Worm (Caenorhabditis elegans) whole organism, young adult: ENCODE measurements around the gene T07D1.3.
A peak's percentile ranks its signal among the peaks of the same experiment; 100 is the strongest.

Experiments used
- B0019.2 ChIP-seq: fragments of 200-800 bp; sonication (Bioruptor generic); conservative IDR thresholded peaks from 2 replicates; pipeline ENCODE4 v1.3.6; 2022; ENCODE audit warnings: missing genetic modification reagents, missing genetic modification characterization, missing compliant biosample characterization
- B0261.1 ChIP-seq: sonication (generic microtip); optimal IDR thresholded peaks from 2 replicates; lab custom pipeline; 2016; ENCODE audit warnings: mild to moderate bottlenecking, missing genetic modification characterization, moderate library complexity, missing compliant biosample characterization
- C06A6.2 ChIP-seq: fragments of 200-800 bp; sonication (Bioruptor generic); conservative IDR thresholded peaks from 2 replicates; pipeline ENCODE4 v1.3.6; 2022; ENCODE audit warnings: missing genetic modification characterization, missing compliant biosample characterization
- F22D6.2 ChIP-seq: sonication (generic microtip); optimal IDR thresholded peaks from 2 replicates; lab custom pipeline; 2016; ENCODE audit warnings: mild to moderate bottlenecking, missing genetic modification characterization, missing compliant biosample characterization
- F23B12.7 ChIP-seq: sonication (generic microtip); optimal IDR thresholded peaks from 2 replicates; lab custom pipeline; 2017; ENCODE audit warnings: missing genetic modification characterization, mild to moderate bottlenecking, missing compliant biosample characterization, antibody characterized with exemption, moderate library complexity; ENCODE audit not compliant: insufficient read depth
- F33H1.4 ChIP-seq: fragments of 200-800 bp; sonication (Bioruptor generic); IDR thresholded peaks from 2 replicates; pipeline ENCODE4 v1.3.6; 2022; ENCODE audit warnings: missing genetic modification reagents, missing genetic modification characterization, missing compliant biosample characterization
- K11D2.4 ChIP-seq: fragments of 200-800 bp; sonication (Bioruptor generic); IDR thresholded peaks from 2 replicates; pipeline ENCODE4 v1.3.6; 2022; ENCODE audit warnings: missing genetic modification reagents, missing genetic modification characterization, missing compliant biosample characterization
- K12H6.12 ChIP-seq: fragments of 200-800 bp; sonication (Bioruptor generic); optimal IDR thresholded peaks from 2 replicates; lab custom pipeline; 2018; ENCODE audit warnings: mild to moderate bottlenecking, missing genetic modification characterization, missing compliant biosample characterization
- Y53F4B.3 ChIP-seq: fragments of 200-800 bp; sonication (Bioruptor generic); IDR thresholded peaks from 2 replicates; pipeline ENCODE4 v1.3.6; 2022; ENCODE audit warnings: missing genetic modification reagents, missing genetic modification characterization, missing compliant biosample characterization
- Y53G8AR.9 ChIP-seq: fragments of 200-800 bp; sonication (Bioruptor generic); conservative IDR thresholded peaks from 2 replicates; pipeline ENCODE4 v1.3.6; 2022; ENCODE audit warnings: missing genetic modification reagents, missing genetic modification characterization, missing compliant biosample characterization
- Y56A3A.18 ChIP-seq: fragments of 200-800 bp; sonication (Bioruptor generic); IDR thresholded peaks from 2 replicates; pipeline ENCODE4 v1.3.6; 2022; ENCODE audit warnings: missing genetic modification reagents, missing genetic modification characterization, missing compliant biosample characterization
- Y95B8A.8 ChIP-seq: fragments of 200-800 bp; sonication (Bioruptor generic); IDR thresholded peaks from 2 replicates; pipeline ENCODE4 v1.3.6; 2022; ENCODE audit warnings: missing genetic modification reagents, missing genetic modification characterization, missing compliant biosample characterization
- atf-7 ChIP-seq: sonication (generic microtip); optimal IDR thresholded peaks from 2 replicates; lab custom pipeline; 2017; ENCODE audit warnings: mild to moderate bottlenecking, missing genetic modification characterization, missing compliant biosample characterization
- attf-5 ChIP-seq: fragments of 200-800 bp; sonication (Bioruptor generic); optimal IDR thresholded peaks from 2 replicates; lab custom pipeline; 2018; ENCODE audit warnings: mild to moderate bottlenecking, missing genetic modification characterization, missing compliant biosample characterization
- bed-2 ChIP-seq: fragments of 200-800 bp; sonication (Bioruptor generic); IDR thresholded peaks from 2 replicates; pipeline ENCODE4 v1.3.6; 2022; ENCODE audit warnings: missing genetic modification reagents, missing genetic modification characterization, missing compliant biosample characterization
- ccch-3 ChIP-seq: fragments of 200-800 bp; sonication (Bioruptor generic); optimal IDR thresholded peaks from 2 replicates; lab custom pipeline; 2018; ENCODE audit warnings: mild to moderate bottlenecking, missing genetic modification characterization, missing compliant biosample characterization
- ceh-27 ChIP-seq: fragments of 200-800 bp; sonication (Bioruptor generic); optimal IDR thresholded peaks from 2 replicates; lab custom pipeline; 2018; ENCODE audit warnings: mild to moderate bottlenecking, missing genetic modification characterization, moderate library complexity, missing compliant biosample characterization
- ceh-40 ChIP-seq: fragments of 200-800 bp; sonication (Bioruptor generic); IDR thresholded peaks from 2 replicates; pipeline ENCODE4 v1.3.6; 2022; ENCODE audit warnings: missing genetic modification characterization, missing compliant biosample characterization
- die-1 ChIP-seq: sonication (generic microtip); optimal IDR thresholded peaks from 2 replicates; lab custom pipeline; 2016; ENCODE audit warnings: missing genotype, mild to moderate bottlenecking, missing genetic modification characterization, missing compliant biosample characterization
- dox-1 ChIP-seq: fragments of 200-800 bp; sonication (Bioruptor generic); IDR thresholded peaks from 2 replicates; pipeline ENCODE4 v1.3.6; 2022; ENCODE audit warnings: missing genetic modification reagents, missing genetic modification characterization, missing compliant biosample characterization
- egl-44 ChIP-seq: fragments of 200-800 bp; sonication (Bioruptor generic); IDR thresholded peaks from 2 replicates; pipeline ENCODE4 v1.3.6; 2022; ENCODE audit warnings: missing genetic modification reagents, missing genetic modification characterization, missing compliant biosample characterization
- egrh-3 ChIP-seq: fragments of 200-800 bp; sonication (Bioruptor generic); IDR thresholded peaks from 2 replicates; pipeline ENCODE4 v1.3.6; 2022; ENCODE audit warnings: missing genetic modification reagents, missing genetic modification characterization, missing compliant biosample characterization
- ets-4 ChIP-seq: fragments of 200-800 bp; sonication (Bioruptor generic); optimal IDR thresholded peaks from 2 replicates; lab custom pipeline; 2018; ENCODE audit warnings: mild to moderate bottlenecking, missing genetic modification characterization, missing compliant biosample characterization
- hlh-12 ChIP-seq: sonication (generic microtip); optimal IDR thresholded peaks from 2 replicates; lab custom pipeline; 2016; ENCODE audit warnings: missing genetic modification characterization, missing compliant biosample characterization
- hmg-20 ChIP-seq: fragments of 200-800 bp; sonication (Bioruptor generic); IDR thresholded peaks from 2 replicates; pipeline ENCODE4 v1.3.6; 2022; ENCODE audit warnings: missing genetic modification reagents, missing genetic modification characterization, missing compliant biosample characterization
- hsf-1 ChIP-seq: fragments of 200-800 bp; sonication (Bioruptor generic); IDR thresholded peaks from 2 replicates; pipeline ENCODE4 v1.3.6; 2022; ENCODE audit warnings: missing genetic modification reagents, missing genetic modification characterization, missing compliant biosample characterization
- lin-35 ChIP-seq, 3 experiments: fragments of 150-350 bp in 2 of 3; sonication (generic microtip) in 1 of 3; optimal IDR thresholded peaks; 2 replicates each; lab custom pipeline; 2014 to 2018; ENCODE audit warnings: missing biosample characterization in 3 of 3, missing genetic modification characterization in 3 of 3, missing genetic modification reagents in 3 of 3
- lin-40 ChIP-seq: sonication (generic microtip); optimal IDR thresholded peaks from 2 replicates; lab custom pipeline; 2016; ENCODE audit warnings: missing genetic modification characterization, mild to moderate bottlenecking, missing compliant biosample characterization, missing genotype, missing genetic modification reagents
- madf-8 ChIP-seq: fragments of 200-800 bp; sonication (Bioruptor generic); conservative IDR thresholded peaks from 2 replicates; pipeline ENCODE4 v1.3.6; 2022; ENCODE audit warnings: missing genetic modification reagents, missing genetic modification characterization, missing compliant biosample characterization
- mel-28 ChIP-seq: sonication (generic microtip); optimal IDR thresholded peaks from 2 replicates; lab custom pipeline; 2016; ENCODE audit warnings: borderline replicate concordance, mild to moderate bottlenecking, missing genetic modification characterization, missing compliant biosample characterization
- nhr-179 ChIP-seq: sonication (generic microtip); optimal IDR thresholded peaks from 2 replicates; lab custom pipeline; 2016; ENCODE audit warnings: mild to moderate bottlenecking, missing genetic modification characterization, missing compliant biosample characterization
- nhr-27 ChIP-seq: fragments of 200-800 bp; sonication (Bioruptor generic); optimal IDR thresholded peaks from 2 replicates; lab custom pipeline; 2018; ENCODE audit warnings: mild to moderate bottlenecking, missing genetic modification characterization, moderate library complexity, missing compliant biosample characterization
- nhr-80 ChIP-seq: sonication (generic microtip); optimal IDR thresholded peaks from 2 replicates; lab custom pipeline; 2016; ENCODE audit warnings: missing genetic modification characterization, missing compliant biosample characterization
- nhr-90 ChIP-seq: sonication (generic microtip); optimal IDR thresholded peaks from 2 replicates; lab custom pipeline; 2016; ENCODE audit warnings: missing genotype, mild to moderate bottlenecking, missing genetic modification characterization, missing compliant biosample characterization
- rec-8 ChIP-seq, 2 experiments: sonication (generic microtip); optimal IDR thresholded peaks; 2 replicates each; lab custom pipeline; 2016; ENCODE audit warnings: mild to moderate bottlenecking in 2 of 2, missing genetic modification characterization in 2 of 2, missing genetic modification reagents in 2 of 2, missing genotype in 2 of 2, missing biosample characterization in 1 of 2, missing compliant biosample characterization in 1 of 2, moderate library complexity in 1 of 2
- rpc-1 ChIP-seq, 2 experiments: fragments of 150-350 bp in 1 of 2; sonication (generic microtip) in 1 of 2; optimal IDR thresholded peaks; 2 replicates each; lab custom pipeline; 2014 to 2018; ENCODE audit warnings: missing biosample characterization in 1 of 2, missing genetic modification characterization in 1 of 2, missing genetic modification reagents in 1 of 2, missing genotype in 1 of 2
- sea-2 ChIP-seq: fragments of 200-800 bp; sonication (Bioruptor generic); IDR thresholded peaks from 2 replicates; pipeline ENCODE4 v1.3.6; 2022; ENCODE audit warnings: missing genetic modification characterization, missing compliant biosample characterization
- snpc-1.3 ChIP-seq: sonication (generic microtip); optimal IDR thresholded peaks from 2 replicates; lab custom pipeline; 2017; ENCODE audit warnings: missing genetic modification characterization, mild to moderate bottlenecking, missing compliant biosample characterization, antibody characterized with exemption, moderate library complexity, missing genotype, missing genetic modification reagents; ENCODE audit not compliant: insufficient read depth
- snpc-4 ChIP-seq, 5 experiments: fragments of 150-350 bp in 1 of 5; sonication (generic microtip) in 4 of 5; optimal IDR thresholded peaks; 2 replicates each; lab custom pipeline; 2014 to 2018; ENCODE audit warnings: missing genetic modification characterization in 5 of 5, missing biosample characterization in 3 of 5, antibody characterized with exemption in 2 of 5, mild to moderate bottlenecking in 2 of 5, missing compliant biosample characterization in 2 of 5, missing genotype in 2 of 5, moderate library complexity in 2 of 5, missing genetic modification reagents in 1 of 5
- somi-1 ChIP-seq: fragments of 200-800 bp; sonication (Bioruptor generic); optimal IDR thresholded peaks from 2 replicates; lab custom pipeline; 2018; ENCODE audit warnings: mild to moderate bottlenecking, missing genetic modification characterization, missing compliant biosample characterization
- xnd-1 ChIP-seq: sonication (generic microtip); optimal IDR thresholded peaks from 2 replicates; lab custom pipeline; 2016; ENCODE audit warnings: missing genotype, missing genetic modification reagents, missing genetic modification characterization, missing compliant biosample characterization
- ztf-18 ChIP-seq: sonication (generic microtip); optimal IDR thresholded peaks from 2 replicates; lab custom pipeline; 2016; ENCODE audit warnings: missing genotype, mild to moderate bottlenecking, missing genetic modification characterization, missing compliant biosample characterization
- ztf-22 ChIP-seq: fragments of 200-800 bp; sonication (Bioruptor generic); optimal IDR thresholded peaks from 2 replicates; lab custom pipeline; 2018; ENCODE audit warnings: mild to moderate bottlenecking, missing genetic modification characterization, moderate library complexity, missing compliant biosample characterization
- ztf-25 ChIP-seq: fragments of 200-800 bp; sonication (Bioruptor generic); IDR thresholded peaks from 2 replicates; pipeline ENCODE4 v1.3.6; 2022; ENCODE audit warnings: missing genetic modification reagents, missing genetic modification characterization, missing compliant biosample characterization
- ztf-26 ChIP-seq: sonication (generic microtip); optimal IDR thresholded peaks from 2 replicates; lab custom pipeline; 2017; ENCODE audit warnings: missing genetic modification characterization, missing compliant biosample characterization
- ztf-3 ChIP-seq: fragments of 200-800 bp; sonication (Bioruptor generic); optimal IDR thresholded peaks from 2 replicates; lab custom pipeline; 2018; ENCODE audit warnings: mild to moderate bottlenecking, missing genetic modification characterization, missing compliant biosample characterization
- ztf-6 ChIP-seq: fragments of 200-800 bp; sonication (Bioruptor generic); IDR thresholded peaks from 2 replicates; pipeline ENCODE4 v1.3.6; 2022; ENCODE audit warnings: missing genetic modification reagents, missing genetic modification characterization, missing compliant biosample characterization

The T07D1.3 gene

DNA sequence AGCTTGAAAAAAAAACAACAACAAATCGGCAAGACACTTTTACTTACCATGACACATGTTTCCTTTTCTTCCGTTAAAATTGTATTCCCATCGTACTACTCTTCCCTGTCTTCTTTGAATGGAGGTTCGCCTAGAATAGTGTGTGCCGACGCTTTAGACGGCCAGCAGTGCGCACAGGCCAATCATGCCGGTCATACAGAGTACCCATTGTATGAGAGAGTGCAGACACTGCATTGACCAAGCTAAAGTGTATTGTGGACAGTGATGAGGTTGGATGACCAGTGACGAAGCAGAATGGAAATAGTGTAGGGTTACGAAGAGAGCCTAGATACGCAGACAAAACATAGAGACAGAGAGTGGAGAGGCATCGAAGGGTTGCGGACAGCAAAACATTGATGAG, 41.3 kb downstream of the T07D1.3 start, which contains the start of gene dhhc-9 (continued):
- TF ChIP-seq bed-2 (GFP tag; lab: Robert Waterston, UW) = no peak
- TF ChIP-seq Y95B8A.8 (GFP tag; lab: Robert Waterston, UW) = no peak
- TF ChIP-seq nhr-179 (tag; lab: Kevin White, UChicago) = no peak
- no peak for TF ChIP-seq ztf-18 (tag; lab: Kevin White, UChicago)
- TF ChIP-seq die-1 (tag; lab: Kevin White, UChicago) = no peak
- no peak for TF ChIP-seq ztf-26
- no peak for TF ChIP-seq F23B12.7 (tag; lab: Kevin White, UChicago)
- TF ChIP-seq xnd-1 (tag; lab: Kevin White, UChicago) = no peak
- 0 out of 2 replicates have a peak, but pooled peaks have one; percentile 62 for TF ChIP-seq dox-1 (GFP tag; lab: Robert Waterston, UW)
- TF ChIP-seq snpc-1.3 (tag; lab: Kevin White, UChicago) = no peak
- TF ChIP-seq ztf-3 = no peak
- TF ChIP-seq nhr-27 = no peak
- TF ChIP-seq B0019.2 (GFP tag; lab: Robert Waterston, UW) = no peak
- peak; percentile 24; the same call in 1 of the 2 replicates for TF ChIP-seq hmg-20 (GFP tag; lab: Robert Waterston, UW)
- TF ChIP-seq Y56A3A.18 (GFP tag; lab: Robert Waterston, UW) = 0 out of 2 replicates have a peak, but pooled peaks have one; percentile 70
- TF ChIP-seq rpc-1 (optimal IDR thresholded peaks at IDR 0.05; lab: Kevin White, UChicago) = no peak
- TF ChIP-seq rpc-1 (tag; optimal IDR thresholded peaks at IDR 0.05; lab: Kevin White, UChicago) = no peak
- 0 out of 2 replicates have a peak, but pooled peaks have one; percentile 35 for TF ChIP-seq egl-44 (GFP tag; lab: Robert Waterston, UW)
- TF ChIP-seq rec-8 (tag; optimal IDR thresholded peaks at IDR 0.05; lab: Kevin White, UChicago) = no peak
- TF ChIP-seq K12H6.12 (tag; lab: Kevin White, UChicago) = peak; percentile 27
- TF ChIP-seq lin-35 (GFP tag; optimal IDR thresholded peaks at IDR 0.05; lab: Kevin White, UChicago) = no peak
- TF ChIP-seq ztf-25 = no peak
- no peak for TF ChIP-seq attf-5 (GFP tag; lab: Kevin White, UChicago)
- TF ChIP-seq Y53G8AR.9 (GFP tag; lab: Robert Waterston, UW) = no peak
- no peak for TF ChIP-seq sea-2 (GFP tag; lab: Robert Waterston, UW)
- no peak for TF ChIP-seq madf-8
- TF ChIP-seq atf-7 = no peak
- TF ChIP-seq ztf-6 = no peak
- no peak for TF ChIP-seq ztf-22 (GFP tag; lab: Kevin White, UChicago)
- no peak for TF ChIP-seq F33H1.4 (GFP tag; lab: Robert Waterston, UW)
- TF ChIP-seq egrh-3 = no peak
- no peak for TF ChIP-seq F22D6.2 (tag; lab: Kevin White, UChicago)
- no peak for TF ChIP-seq somi-1 (GFP tag; lab: Kevin White, UChicago)
- TF ChIP-seq hsf-1 (GFP tag; lab: Robert Waterston, UW) = no peak
- TF ChIP-seq B0261.1 (tag; lab: Kevin White, UChicago) = no peak
- peak; percentile 52 for TF ChIP-seq nhr-80 (tag; lab: Kevin White, UChicago)
- no peak for TF ChIP-seq mel-28 (tag; lab: Kevin White, UChicago)
- TF ChIP-seq Y53F4B.3 (GFP tag; lab: Robert Waterston, UW) = no peak
- TF ChIP-seq snpc-4 (GFP tag; optimal IDR thresholded peaks at IDR 0.05; lab: Kevin White, UChicago) = no peak
- peak in 1 of 4 experiments; percentile 7 for TF ChIP-seq snpc-4 (tag; optimal IDR thresholded peaks at IDR 0.05; lab: Kevin White, UChicago)
- no peak for TF ChIP-seq ceh-27 (GFP tag; lab: Kevin White, UChicago)
- TF ChIP-seq C06A6.2 = peak; percentile 19; the same call in 1 of the 2 replicates
- TF ChIP-seq lin-40 (tag; lab: Kevin White, UChicago) = peak; percentile 66
- no peak for TF ChIP-seq ets-4
- 0 out of 2 replicates have a peak, but pooled peaks have one; percentile 40 for TF ChIP-seq K11D2.4 (GFP tag; lab: Robert Waterston, UW)
- TF ChIP-seq ceh-40 (GFP tag; lab: Robert Waterston, UW) = no peak
- TF ChIP-seq hlh-12 (tag; lab: Kevin White, UChicago) = no peak
- TF ChIP-seq ccch-3 (GFP tag; lab: Kevin White, UChicago) = no peak
- TF ChIP-seq nhr-90 = no peak
